Worm (Caenorhabditis elegans) whole organism, young adult: ENCODE results near the gene ptp-4A2.

Experiments used
- bed-2 ChIP-seq: fragments of 200-800 bp; sonication (Bioruptor generic); IDR thresholded peaks from 2 replicates; pipeline ENCODE4 v1.3.6; 2022; ENCODE audit warnings: missing genetic modification reagents, missing genetic modification characterization, missing compliant biosample characterization
- egrh-3 ChIP-seq: fragments of 200-800 bp; sonication (Bioruptor generic); IDR thresholded peaks from 2 replicates; pipeline ENCODE4 v1.3.6; 2022; ENCODE audit warnings: missing genetic modification reagents, missing genetic modification characterization, missing compliant biosample characterization
- lir-1 ChIP-seq: fragments of 200-800 bp; sonication (Bioruptor generic); conservative IDR thresholded peaks from 2 replicates; pipeline ENCODE4 v1.3.6; 2022; ENCODE audit warnings: missing genetic modification reagents, missing genetic modification characterization, missing compliant biosample characterization
- mel-28 ChIP-seq: sonication (generic microtip); optimal IDR thresholded peaks from 2 replicates; lab custom pipeline; 2016; ENCODE audit warnings: borderline replicate concordance, mild to moderate bottlenecking, missing genetic modification characterization, missing compliant biosample characterization
- nfya-1 ChIP-seq: sonication (generic microtip); optimal IDR thresholded peaks from 2 replicates; lab custom pipeline; 2017; ENCODE audit warnings: antibody characterized with exemption, missing compliant biosample characterization, missing genetic modification characterization, borderline replicate concordance; ENCODE audit not compliant: insufficient read depth
- unc-62 ChIP-seq: fragments of 150-350 bp; optimal IDR thresholded peaks from 2 replicates; lab custom pipeline; 2014; ENCODE audit warnings: missing biosample characterization, missing genetic modification reagents, missing genetic modification characterization

DNA sequence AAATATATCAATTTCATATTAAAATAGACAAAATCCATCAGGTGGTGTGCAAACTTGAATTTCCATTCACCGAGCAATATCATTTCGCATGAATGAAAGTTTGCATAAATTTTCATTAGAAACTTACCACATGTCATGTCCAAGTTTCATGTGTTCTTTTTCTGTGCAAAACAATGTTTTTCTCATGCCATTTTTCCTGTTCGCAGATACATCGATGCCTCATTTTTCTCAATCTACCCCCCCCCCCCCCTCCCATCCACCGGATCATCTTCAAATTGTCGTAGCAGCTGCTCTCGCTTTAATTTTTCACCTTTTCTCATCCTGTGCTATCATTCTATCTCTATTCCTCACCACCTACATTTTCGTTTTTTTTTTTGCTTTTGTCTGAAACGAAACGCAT is 4.2 kb downstream of the ptp-4A2 start, which contains the start of gene T19D2.3:
- TF ChIP-seq lir-1 (GFP tag; lab: Robert Waterston, UW) = no peak
- TF ChIP-seq egrh-3 (GFP tag; lab: Robert Waterston, UW) = no peak
- TF ChIP-seq bed-2 = no peak
- no peak for TF ChIP-seq unc-62
- no peak for TF ChIP-seq mel-28
- TF ChIP-seq nfya-1 (tag; lab: Kevin White, UChicago) = no peak
